Fruit fly (Drosophila melanogaster) whole organism, embryonic: Measurements from ENCODE around the gene sky.

ENCODE experiments used
- Ada2b ChIP-seq: fragments of 200-800 bp; sonication (Bioruptor generic); IDR thresholded peaks from 2 replicates; pipeline ENCODE4 v1.3.6; 2022; ENCODE audit warnings: missing biosample characterization, missing genetic modification characterization
- CG11456 ChIP-seq: fragments of 200-800 bp; sonication (Bioruptor generic); IDR thresholded peaks from 3 replicates; pipeline ENCODE4 v1.3.6; 2022; ENCODE audit warnings: missing biosample characterization, missing genetic modification characterization
- CG14860 ChIP-seq: fragments of 200-800 bp; sonication (Bioruptor generic); IDR thresholded peaks from 3 replicates; pipeline ENCODE4 v1.3.6; 2022; ENCODE audit warnings: missing biosample characterization, missing genetic modification characterization; ENCODE audit not compliant: partially characterized antibody
- CG16779 ChIP-seq: fragments of 200-800 bp; sonication (Bioruptor generic); IDR thresholded peaks from 2 replicates; pipeline ENCODE4 v1.3.6; 2022; ENCODE audit warnings: missing biosample characterization, missing genetic modification characterization
- CG17385 ChIP-seq: fragments of 200-800 bp; sonication (Bioruptor generic); optimal IDR thresholded peaks from 3 replicates; lab custom pipeline; 2018; ENCODE audit warnings: missing biosample characterization, mild to moderate bottlenecking, missing genetic modification characterization
- CG18476 ChIP-seq: fragments of 200-800 bp; sonication (Bioruptor generic); optimal IDR thresholded peaks from 2 replicates; lab custom pipeline; 2016; ENCODE audit warnings: missing biosample characterization, mild to moderate bottlenecking, missing genetic modification characterization
- CG30431 ChIP-seq: fragments of 200-800 bp; sonication (Bioruptor generic); optimal IDR thresholded peaks from 2 replicates; lab custom pipeline; 2017; ENCODE audit warnings: missing biosample characterization, missing genetic modification characterization
- CG33557 ChIP-seq: fragments of 200-800 bp; sonication (Bioruptor generic); optimal IDR thresholded peaks from 2 replicates; lab custom pipeline; 2019; ENCODE audit warnings: missing biosample characterization, mild to moderate bottlenecking, missing genetic modification characterization, moderate library complexity
- CG3995 ChIP-seq: fragments of 200-800 bp; sonication (Bioruptor generic); optimal IDR thresholded peaks from 3 replicates; lab custom pipeline; 2016; ENCODE audit warnings: missing biosample characterization, missing genetic modification characterization
- CG4360 ChIP-seq: fragments of 200-800 bp; sonication (Bioruptor generic); IDR thresholded peaks from 2 replicates; pipeline ENCODE4 v1.3.6; 2022; ENCODE audit warnings: missing biosample characterization, missing genetic modification characterization
- CG6175 ChIP-seq: fragments of 200-800 bp; sonication (Bioruptor generic); IDR thresholded peaks from 3 replicates; pipeline ENCODE4 v1.3.6; 2022; ENCODE audit warnings: missing biosample characterization, missing genetic modification characterization
- CG6654 ChIP-seq: fragments of 200-800 bp; sonication (Bioruptor generic); optimal IDR thresholded peaks from 2 replicates; lab custom pipeline; 2017; ENCODE audit warnings: missing biosample characterization, mild to moderate bottlenecking, missing genetic modification characterization
- CG6689 ChIP-seq: fragments of 200-800 bp; sonication (Bioruptor generic); IDR thresholded peaks from 2 replicates; pipeline ENCODE4 v1.3.6; 2022; ENCODE audit warnings: missing biosample characterization, missing genetic modification characterization
- CG7271 ChIP-seq: fragments of 200-800 bp; sonication (Bioruptor generic); optimal IDR thresholded peaks from 2 replicates; lab custom pipeline; 2018; ENCODE audit warnings: missing biosample characterization, mild to moderate bottlenecking, missing genetic modification characterization, moderate library complexity
- CG7556 ChIP-seq: fragments of 200-800 bp; sonication (Bioruptor generic); optimal IDR thresholded peaks from 2 replicates; lab custom pipeline; 2017; ENCODE audit warnings: missing biosample characterization, mild to moderate bottlenecking, missing genetic modification characterization
- CG8290 ChIP-seq, 3 experiments: fragments of 200-800 bp; sonication (Bioruptor generic); optimal IDR thresholded peaks; 2 replicates each; lab custom pipeline; 2016 to 2019; ENCODE audit warnings: missing biosample characterization in 3 of 3, missing genetic modification characterization in 3 of 3, mild to moderate bottlenecking in 2 of 3, moderate library complexity in 1 of 3
- CG9437 ChIP-seq: fragments of 200-800 bp; sonication (Bioruptor generic); optimal IDR thresholded peaks from 2 replicates; lab custom pipeline; 2018; ENCODE audit warnings: missing biosample characterization, mild to moderate bottlenecking, missing genetic modification characterization
- Dad ChIP-seq: fragments of 200-800 bp; sonication (Bioruptor generic); optimal IDR thresholded peaks from 3 replicates; lab custom pipeline; 2016; ENCODE audit warnings: missing biosample characterization, missing genetic modification characterization
- Dek ChIP-seq: fragments of 200-800 bp; sonication (Bioruptor generic); optimal IDR thresholded peaks from 3 replicates; lab custom pipeline; 2019; ENCODE audit warnings: missing biosample characterization, mild to moderate bottlenecking, missing genetic modification characterization, moderate library complexity
- Dll ChIP-seq: fragments of 200-800 bp; sonication (Bioruptor generic); IDR thresholded peaks from 4 replicates; pipeline ENCODE4 v1.3.6; 2022; ENCODE audit warnings: missing biosample characterization, missing genetic modification characterization; ENCODE audit not compliant: partially characterized antibody
- Dp ChIP-seq: fragments of 200-800 bp; sonication (Bioruptor generic); optimal IDR thresholded peaks from 2 replicates; lab custom pipeline; 2018; ENCODE audit warnings: missing biosample characterization, mild to moderate bottlenecking, missing genetic modification characterization, moderate library complexity
- Fer3 ChIP-seq: fragments of 200-800 bp; sonication (Bioruptor generic); optimal IDR thresholded peaks from 2 replicates; lab custom pipeline; 2018; ENCODE audit warnings: missing biosample characterization, mild to moderate bottlenecking, missing genetic modification characterization, moderate library complexity
- GATAe ChIP-seq: fragments of 200-800 bp; sonication (Bioruptor generic); conservative IDR thresholded peaks from 2 replicates; pipeline ENCODE4 v1.3.6; 2022; ENCODE audit warnings: missing biosample characterization, missing genetic modification characterization
- Hand ChIP-seq: fragments of 200-800 bp; sonication (Bioruptor generic); optimal IDR thresholded peaks from 2 replicates; lab custom pipeline; 2017; ENCODE audit warnings: mild to moderate bottlenecking, missing biosample characterization, missing genetic modification reagents, missing genetic modification characterization
- Hr39 ChIP-seq: fragments of >200 bp; optimal IDR thresholded peaks from 2 replicates; lab custom pipeline; 2017
- Lhr ChIP-seq: fragments of 200-800 bp; sonication (Bioruptor generic); optimal IDR thresholded peaks from 3 replicates; lab custom pipeline; 2017; ENCODE audit warnings: mild to moderate bottlenecking, missing biosample characterization, missing genetic modification reagents, missing genetic modification characterization
- Mad ChIP-seq: fragments of 200-800 bp; sonication (Bioruptor generic); optimal IDR thresholded peaks from 2 replicates; lab custom pipeline; 2016; ENCODE audit warnings: missing biosample characterization, missing genetic modification characterization
- Nf-YB ChIP-seq: fragments of 200-800 bp; sonication (Bioruptor generic); optimal IDR thresholded peaks from 3 replicates; lab custom pipeline; 2019; ENCODE audit warnings: missing biosample characterization, mild to moderate bottlenecking, missing genetic modification characterization, moderate library complexity
- Rx ChIP-seq: fragments of 200-800 bp; sonication (Bioruptor generic); IDR thresholded peaks from 2 replicates; pipeline ENCODE4 v1.3.6; 2022; ENCODE audit warnings: missing biosample characterization, missing genetic modification characterization
- ac ChIP-seq: fragments of 200-800 bp; sonication (Bioruptor generic); optimal IDR thresholded peaks from 3 replicates; lab custom pipeline; 2017; ENCODE audit warnings: missing biosample characterization, mild to moderate bottlenecking, missing genetic modification characterization
- al ChIP-seq: fragments of 200-800 bp; sonication (Bioruptor generic); IDR thresholded peaks from 2 replicates; pipeline ENCODE4 v1.3.6; 2022; ENCODE audit warnings: missing biosample characterization, missing genetic modification characterization
- aop ChIP-seq: fragments of 200-800 bp; sonication (Bioruptor generic); IDR thresholded peaks from 2 replicates; pipeline ENCODE4 v1.3.6; 2022; ENCODE audit warnings: missing biosample characterization, missing genetic modification characterization
- ato ChIP-seq: fragments of 200-800 bp; sonication (Bioruptor generic); IDR thresholded peaks from 2 replicates; pipeline ENCODE4 v1.3.6; 2022; ENCODE audit warnings: missing biosample characterization, missing genetic modification characterization; ENCODE audit not compliant: partially characterized antibody
- bab2 ChIP-seq: fragments of 200-800 bp; sonication (Bioruptor generic); optimal IDR thresholded peaks from 2 replicates; lab custom pipeline; 2016; ENCODE audit warnings: missing biosample characterization, missing genetic modification characterization
- ci ChIP-seq: fragments of 200-800 bp; sonication (Bioruptor generic); IDR thresholded peaks from 3 replicates; pipeline ENCODE4 v1.3.6; 2022; ENCODE audit warnings: missing biosample characterization, missing genetic modification characterization
- dati ChIP-seq: fragments of 200-800 bp; sonication (Bioruptor generic); IDR thresholded peaks from 2 replicates; pipeline ENCODE4 v1.3.6; 2022; ENCODE audit warnings: missing biosample characterization, missing genetic modification characterization
- disco-r ChIP-seq: fragments of 200-800 bp; sonication (Bioruptor generic); optimal IDR thresholded peaks from 2 replicates; lab custom pipeline; 2016; ENCODE audit warnings: missing biosample characterization, missing genetic modification characterization
- gsb-n ChIP-seq: fragments of 200-800 bp; sonication (Bioruptor generic); optimal IDR thresholded peaks from 3 replicates; lab custom pipeline; 2018; ENCODE audit warnings: missing biosample characterization, mild to moderate bottlenecking, missing genetic modification characterization
- klu ChIP-seq: fragments of 200-800 bp; sonication (Bioruptor generic); IDR thresholded peaks from 2 replicates; pipeline ENCODE4 v1.3.6; 2022; ENCODE audit warnings: missing biosample characterization, missing genetic modification characterization
- nau ChIP-seq: fragments of 200-800 bp; sonication (Bioruptor generic); optimal IDR thresholded peaks from 3 replicates; lab custom pipeline; 2017; ENCODE audit warnings: missing biosample characterization, mild to moderate bottlenecking, missing genetic modification characterization, missing genetic modification reagents
- nom ChIP-seq: fragments of 200-800 bp; sonication (Bioruptor generic); optimal IDR thresholded peaks from 2 replicates; lab custom pipeline; 2017; ENCODE audit warnings: missing biosample characterization, missing genetic modification characterization, mild to moderate bottlenecking, moderate library complexity, missing genetic modification reagents
- pnt ChIP-seq: fragments of 200-800 bp; sonication (Bioruptor generic); optimal IDR thresholded peaks from 3 replicates; lab custom pipeline; 2016; ENCODE audit warnings: missing biosample characterization, missing genetic modification characterization
- pros ChIP-seq: fragments of 200-800 bp; sonication (Bioruptor generic); optimal IDR thresholded peaks from 3 replicates; lab custom pipeline; 2019; ENCODE audit warnings: missing biosample characterization, mild to moderate bottlenecking, missing genetic modification characterization, moderate library complexity
- scrt ChIP-seq: fragments of 200-800 bp; sonication (Bioruptor generic); optimal IDR thresholded peaks from 2 replicates; lab custom pipeline; 2018; ENCODE audit warnings: missing biosample characterization, mild to moderate bottlenecking, missing genetic modification characterization, moderate library complexity
- slp2 ChIP-seq: fragments of 200-800 bp; sonication (Bioruptor generic); optimal IDR thresholded peaks from 2 replicates; lab custom pipeline; 2016; ENCODE audit warnings: missing biosample characterization, missing genetic modification characterization
- stwl ChIP-seq: fragments of 200-800 bp; sonication (Bioruptor generic); optimal IDR thresholded peaks from 3 replicates; lab custom pipeline; 2018; ENCODE audit warnings: missing biosample characterization, mild to moderate bottlenecking, missing genetic modification characterization, moderate library complexity
- trem ChIP-seq: fragments of 200-800 bp; optimal IDR thresholded peaks from 3 replicates; lab custom pipeline; 2019; ENCODE audit warnings: missing biosample characterization, mild to moderate bottlenecking, missing genetic modification characterization, moderate library complexity
- vfl ChIP-seq: fragments of 200-800 bp; sonication (Bioruptor generic); optimal IDR thresholded peaks from 2 replicates; lab custom pipeline; 2016; ENCODE audit warnings: missing biosample characterization, missing genetic modification characterization
- wdn ChIP-seq: fragments of 200-800 bp; sonication (Bioruptor generic); IDR thresholded peaks from 2 replicates; pipeline ENCODE4 v1.3.6; 2022; ENCODE audit warnings: missing biosample characterization, missing genetic modification characterization
- zen ChIP-seq: fragments of 200-800 bp; sonication (Bioruptor generic); optimal IDR thresholded peaks from 3 replicates; lab custom pipeline; 2018; ENCODE audit warnings: missing biosample characterization, mild to moderate bottlenecking, missing genetic modification characterization, moderate library complexity

The sky gene

dm6 chr2L:20944886-20945558 lies 26.3 kb upstream of the sky start (continued):
- TF ChIP-seq Dll (GFP tag; lab: Robert Waterston, UW) (no peak), Hand (GFP tag; lab: Kevin White, UChicago) (peak; percentile 7), CG6175 (GFP tag; lab: Robert Waterston, UW) (no peak), CG18476 (peak; percentile 25), CG7271 (tag; lab: Kevin White, UChicago) (no peak), Dad (GFP tag; lab: Kevin White, UChicago) (no peak), ato (no peak), pnt (peak; percentile 32), Rx (no peak), Dp (no peak), pros (no peak), Fer3 (peak; percentile 15), CG3995 (GFP tag; lab: Kevin White, UChicago) (no peak), Dek (tag; lab: Kevin White, UChicago) (no peak), CG30431 (GFP tag; lab: Kevin White, UChicago) (peak; percentile 5), CG9437 (GFP tag; lab: Kevin White, UChicago) (peak; percentile 32), aop (GFP tag; lab: Robert Waterston, UW) (no peak), Hr39 (lab: Kevin White, UChicago) (no peak), CG14860 (GFP tag; lab: Robert Waterston, UW) (no peak), CG6689 (GFP tag; lab: Robert Waterston, UW) (peak; percentile 38; the same call in 1 of the 2 replicates), CG33557 (GFP tag; lab: Kevin White, UChicago) (peak; percentile 11), GATAe (GFP tag; lab: Robert Waterston, UW) (no peak), bab2 (GFP tag; lab: Kevin White, UChicago) (peak; percentile 30), Ada2b (GFP tag; lab: Robert Waterston, UW) (no peak), Nf-YB (peak; percentile 2), CG6654 (peak; percentile 16), trem (peak; percentile 50), al (GFP tag; lab: Robert Waterston, UW) (no peak), disco-r (GFP tag; lab: Kevin White, UChicago) (no peak), CG11456 (GFP tag; lab: Robert Waterston, UW) (no peak), CG16779 (GFP tag; lab: Robert Waterston, UW) (no peak), slp2 (no peak), klu (GFP tag; lab: Robert Waterston, UW) (0 out of 2 replicates have a peak, but pooled peaks have one; percentile 12), Mad (no peak), CG17385 (GFP tag; lab: Kevin White, UChicago) (peak; percentile 31), scrt (peak; percentile 66), nau (peak; percentile 21), ac (GFP tag; lab: Kevin White, UChicago) (no peak), dati (no peak), Lhr (GFP tag; lab: Kevin White, UChicago) (no peak), zen (tag; lab: Kevin White, UChicago) (no peak), stwl (tag; lab: Kevin White, UChicago) (peak; percentile 99), gsb-n (tag; lab: Kevin White, UChicago) (peak; percentile 47), CG7556 (GFP tag; lab: Kevin White, UChicago) (peak; percentile 62), nom (GFP tag; lab: Kevin White, UChicago) (no peak), ci (GFP tag; lab: Robert Waterston, UW) (peak; percentile 71), wdn (no peak), CG8290 (GFP tag; optimal IDR thresholded peaks at IDR 0.05; lab: Kevin White, UChicago) (no peak), CG8290 (tag; optimal IDR thresholded peaks at IDR 0.05; lab: Kevin White, UChicago) (peak in 1 of 2 experiments; percentile 50), vfl (GFP tag; lab: Kevin White, UChicago) (no peak), CG4360 (GFP tag; lab: Robert Waterston, UW) (no peak)
